Worm (Caenorhabditis elegans): Measurements from ENCODE around the gene F46F5.13.

DNA sequence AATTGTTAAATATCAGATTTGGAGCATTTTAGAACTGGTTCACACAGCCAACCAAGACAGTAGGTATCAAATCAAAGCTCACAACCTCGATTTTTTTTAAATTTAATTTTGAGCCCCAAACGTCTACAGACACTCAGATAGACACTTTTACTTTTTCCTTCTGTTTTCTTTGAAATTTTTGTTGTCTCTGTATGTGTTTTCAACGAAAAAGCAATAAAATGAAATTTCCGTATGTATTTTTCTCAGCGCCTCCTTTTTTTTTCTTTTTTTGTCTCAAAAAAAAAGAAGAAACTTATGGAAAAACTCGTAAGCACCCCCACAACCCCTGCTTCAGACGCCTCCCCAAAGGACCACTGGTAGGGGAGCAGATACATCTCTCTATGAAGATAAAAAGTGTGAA is 29.3 kb upstream of the F46F5.13 start:
- TF ChIP-seq nfya-1 (tag; optimal IDR thresholded peaks at IDR 0.05) = no peak
- no peak for TF ChIP-seq tbx-2 (tag; optimal IDR thresholded peaks at IDR 0.05)
- TF ChIP-seq lin-11 (tag; optimal IDR thresholded peaks at IDR 0.05) = no peak
- no peak for TF ChIP-seq sdc-2 (tag; optimal IDR thresholded peaks at IDR 0.05)
- no peak for TF ChIP-seq unc-3 (GFP tag; conservative IDR thresholded peaks at IDR 0.05)
- TF ChIP-seq unc-3 (tag; optimal IDR thresholded peaks at IDR 0.05) = no peak

All from whole organism, late embryonic.